Worm (Caenorhabditis elegans): ENCODE results near the gene dlg-1.

The dlg-1 gene

ce11 chrX:5475164-5475576 lies 4.3 kb upstream of the dlg-1 start:
- TF ChIP-seq snpc-3.4 (tag; optimal IDR thresholded peaks at IDR 0.05) (no peak), ZK185.1 (tag; optimal IDR thresholded peaks at IDR 0.05; ENCODE audit: poor library complexity, severe bottlenecking) (peak; percentile 9), egrh-3 (GFP tag; IDR thresholded peaks at IDR 0.05) (no peak; the same call in 1 of the 2 replicates), akir-1 (GFP tag; optimal IDR thresholded peaks at IDR 0.05) (peak; percentile 50), ceh-58 (GFP tag; IDR thresholded peaks at IDR 0.05) (no peak), lin-26 (GFP tag; IDR thresholded peaks at IDR 0.05) (no peak), F33H1.4 (GFP tag; IDR thresholded peaks at IDR 0.05) (no peak), pha-4 (tag; optimal IDR thresholded peaks at IDR 0.05) (no peak), F55B11.4 (tag; optimal IDR thresholded peaks at IDR 0.05; ENCODE audit: borderline replicate concordance, insufficient read depth) (no peak), T26A5.8 (tag; optimal IDR thresholded peaks at IDR 0.05) (no peak), Y79H2A.3 (GFP tag; conservative IDR thresholded peaks at IDR 0.05) (no peak), F52B5.7 (tag; optimal IDR thresholded peaks at IDR 0.05) (no peak), cebp-2 (GFP tag; IDR thresholded peaks at IDR 0.05) (no peak), ceh-27 (GFP tag; optimal IDR thresholded peaks at IDR 0.05) (peak; percentile 75), bed-1 (GFP tag; IDR thresholded peaks at IDR 0.05) (no peak), aptf-2 (GFP tag; conservative IDR thresholded peaks at IDR 0.05) (no peak), ztf-26 (tag; optimal IDR thresholded peaks at IDR 0.05) (no peak), nfya-2 (GFP tag; IDR thresholded peaks at IDR 0.05) (no peak), pbrm-1 (GFP tag; IDR thresholded peaks at IDR 0.05) (0 out of 2 replicates have a peak, but pooled peaks have one; percentile 24), him-1 (tag; optimal IDR thresholded peaks at IDR 0.05) (no peak), madf-3 (GFP tag; IDR thresholded peaks at IDR 0.05) (no peak), fkh-3 (tag; optimal IDR thresholded peaks at IDR 0.05) (no peak), efl-1 (GFP tag; optimal IDR thresholded peaks at IDR 0.05) (no peak), nfya-1 (tag; optimal IDR thresholded peaks at IDR 0.05; ENCODE audit: borderline replicate concordance, insufficient read depth) (no peak), sdz-38 (tag; optimal IDR thresholded peaks at IDR 0.05) (no peak), K11D2.4 (GFP tag; IDR thresholded peaks at IDR 0.05) (no peak), B0019.2 (GFP tag; conservative IDR thresholded peaks at IDR 0.05) (no peak), ceh-91 (GFP tag; IDR thresholded peaks at IDR 0.05) (no peak), F22D6.2 (tag; optimal IDR thresholded peaks at IDR 0.05) (no peak), snpc-1.3 (tag; optimal IDR thresholded peaks at IDR 0.05; ENCODE audit: insufficient read depth) (no peak), F57A8.1 (GFP tag; optimal IDR thresholded peaks at IDR 0.05) (no peak), lsy-27 (tag; optimal IDR thresholded peaks at IDR 0.05; ENCODE audit: borderline replicate concordance, insufficient read depth) (no peak), rec-8 (tag; optimal IDR thresholded peaks at IDR 0.05) (no peak), egl-18 (GFP tag; IDR thresholded peaks at IDR 0.05) (no peak), hsf-1 (GFP tag; IDR thresholded peaks at IDR 0.05) (no peak), lin-54 (GFP tag; optimal IDR thresholded peaks at IDR 0.05) (no peak), hmg-20 (GFP tag; IDR thresholded peaks at IDR 0.05) (0 out of 2 replicates have a peak, but pooled peaks have one; percentile 26), Y56A3A.18 (GFP tag; IDR thresholded peaks at IDR 0.05) (no peak), dox-1 (GFP tag; IDR thresholded peaks at IDR 0.05) (peak; percentile 72; the same call in 1 of the 2 replicates), B0035.1 (tag; optimal IDR thresholded peaks at IDR 0.05) (no peak), nfyb-1 (GFP tag; IDR thresholded peaks at IDR 0.05) (0 out of 2 replicates have a peak, but pooled peaks have one; percentile 48), snpc-1.1 (tag; optimal IDR thresholded peaks at IDR 0.05; ENCODE audit: insufficient read depth) (no peak), ama-1 (optimal IDR thresholded peaks at IDR 0.05) (no peak), ama-1 (GFP tag; optimal IDR thresholded peaks at IDR 0.05) (no peak), sptf-2 (GFP tag; optimal IDR thresholded peaks at IDR 0.05) (no peak), attf-6 (GFP tag; IDR thresholded peaks at IDR 0.05) (no peak), hmg-1.2 (GFP tag; IDR thresholded peaks at IDR 0.05) (peak; percentile 38; the same call in 1 of the 2 replicates), dpl-1 (GFP tag; optimal IDR thresholded peaks at IDR 0.05) (no peak)

All from whole organism, young adult.